Worm (Caenorhabditis elegans): ENCODE measurements around the gene F54D8.10.

- no peak for TF ChIP-seq flt-1 (GFP tag; IDR thresholded peaks at IDR 0.05)
- no peak for TF ChIP-seq klf-2 (GFP tag; conservative IDR thresholded peaks at IDR 0.05)
- no peak for TF ChIP-seq T22C8.4 (GFP tag; IDR thresholded peaks at IDR 0.05)
- no peak for TF ChIP-seq med-1 (GFP tag; optimal IDR thresholded peaks at IDR 0.05; ENCODE audit: insufficient read depth)
- no peak for TF ChIP-seq ztf-23 (GFP tag; IDR thresholded peaks at IDR 0.05)
- no peak for TF ChIP-seq tab-1 (GFP tag; IDR thresholded peaks at IDR 0.05)
- no peak for TF ChIP-seq ref-1 (GFP tag; conservative IDR thresholded peaks at IDR 0.05)
- no peak for TF ChIP-seq ztf-29 (GFP tag; IDR thresholded peaks at IDR 0.05)
- TF ChIP-seq cog-1 (tag; optimal IDR thresholded peaks at IDR 0.05): no peak
Observed at ce11 chrIII:5137685-5138084, 43.1 kb downstream of the F54D8.10 start.

Data from whole organism, midembryonic.